Fruit fly (Drosophila melanogaster) whole organism, embryonic: Measurements from ENCODE around the gene CG33307.

Experiments
- Atf-2 ChIP-seq: fragments of 200-800 bp; sonication (Bioruptor generic); optimal IDR thresholded peaks from 2 replicates; lab custom pipeline; 2016; ENCODE audit warnings: missing biosample characterization, missing genetic modification characterization
- CG10959 ChIP-seq: fragments of 200-800 bp; sonication (Bioruptor generic); IDR thresholded peaks from 2 replicates; pipeline ENCODE4 v1.3.6; 2022; ENCODE audit warnings: missing biosample characterization, missing genetic modification characterization
- CG11093 ChIP-seq: fragments of 200-800 bp; sonication (Bioruptor generic); IDR thresholded peaks from 3 replicates; pipeline ENCODE4 v1.3.6; 2022; ENCODE audit warnings: missing biosample characterization, missing genetic modification characterization
- CG12155 ChIP-seq: fragments of 200-800 bp; sonication (Bioruptor generic); optimal IDR thresholded peaks from 3 replicates; lab custom pipeline; 2016; ENCODE audit warnings: missing biosample characterization, missing genetic modification characterization
- CG12236 ChIP-seq: fragments of 200-800 bp; sonication (Bioruptor generic); optimal IDR thresholded peaks from 2 replicates; lab custom pipeline; 2016; ENCODE audit warnings: missing biosample characterization, missing genetic modification characterization
- CG12744 ChIP-seq: fragments of 200-800 bp; sonication (Bioruptor generic); optimal IDR thresholded peaks from 2 replicates; lab custom pipeline; 2016; ENCODE audit warnings: missing biosample characterization, missing genetic modification characterization
- CG13894 ChIP-seq: fragments of 200-800 bp; sonication (Bioruptor generic); optimal IDR thresholded peaks from 3 replicates; lab custom pipeline; 2018; ENCODE audit warnings: missing biosample characterization, mild to moderate bottlenecking, missing genetic modification characterization, moderate library complexity
- CG1602 ChIP-seq: fragments of 200-800 bp; sonication (Bioruptor generic); optimal IDR thresholded peaks from 3 replicates; lab custom pipeline; 2016; ENCODE audit warnings: missing biosample characterization, missing genetic modification characterization
- CG17328 ChIP-seq: fragments of 200-800 bp; sonication (Bioruptor generic); IDR thresholded peaks from 2 replicates; pipeline ENCODE4 v1.3.6; 2022; ENCODE audit warnings: missing biosample characterization, missing genetic modification characterization
- CG17361 ChIP-seq: fragments of 200-800 bp; sonication (Bioruptor generic); IDR thresholded peaks from 3 replicates; pipeline ENCODE4 v1.3.6; 2022; ENCODE audit warnings: missing biosample characterization, missing genetic modification characterization
- CG17829 ChIP-seq: fragments of 200-800 bp; optimal IDR thresholded peaks from 2 replicates; lab custom pipeline; 2019; ENCODE audit warnings: missing biosample characterization, mild to moderate bottlenecking, missing genetic modification characterization, moderate library complexity
- CG17912 ChIP-seq: fragments of 200-800 bp; sonication (Bioruptor generic); optimal IDR thresholded peaks from 2 replicates; lab custom pipeline; 2018; ENCODE audit warnings: missing biosample characterization, mild to moderate bottlenecking, missing genetic modification characterization
- CG18476 ChIP-seq: fragments of 200-800 bp; sonication (Bioruptor generic); optimal IDR thresholded peaks from 2 replicates; lab custom pipeline; 2016; ENCODE audit warnings: missing biosample characterization, mild to moderate bottlenecking, missing genetic modification characterization
- CG18619 ChIP-seq: fragments of 200-800 bp; sonication (Bioruptor generic); optimal IDR thresholded peaks from 3 replicates; lab custom pipeline; 2017; ENCODE audit warnings: missing biosample characterization, mild to moderate bottlenecking, missing genetic modification characterization
- CG2712 ChIP-seq: fragments of 200-800 bp; optimal IDR thresholded peaks from 3 replicates; lab custom pipeline; 2019; ENCODE audit warnings: missing biosample characterization, mild to moderate bottlenecking, missing genetic modification characterization, moderate library complexity
- CG32532 ChIP-seq: fragments of 200-800 bp; sonication (Bioruptor generic); IDR thresholded peaks from 2 replicates; pipeline ENCODE4 v1.3.6; 2022; ENCODE audit warnings: missing biosample characterization, missing genetic modification characterization
- CG3726 ChIP-seq: fragments of 200-800 bp; sonication (Bioruptor generic); IDR thresholded peaks from 3 replicates; pipeline ENCODE4, ENCODE4 v1.3.6; 2022; ENCODE audit warnings: missing biosample characterization, missing genetic modification characterization
- CG4328 ChIP-seq: fragments of 200-800 bp; sonication (Bioruptor generic); optimal IDR thresholded peaks from 3 replicates; lab custom pipeline; 2017; ENCODE audit warnings: missing biosample characterization, missing genetic modification reagents, missing genetic modification characterization
- CG8924 ChIP-seq: fragments of 200-800 bp; optimal IDR thresholded peaks from 3 replicates; lab custom pipeline; 2019; ENCODE audit warnings: missing biosample characterization, mild to moderate bottlenecking, missing genetic modification characterization, moderate library complexity
- CG8944 ChIP-seq: fragments of 200-800 bp; sonication (Bioruptor generic); optimal IDR thresholded peaks from 3 replicates; lab custom pipeline; 2016; ENCODE audit warnings: missing biosample characterization, missing genetic modification characterization
- Dbx ChIP-seq: fragments of 200-800 bp; sonication (Bioruptor generic); IDR thresholded peaks from 3 replicates; pipeline ENCODE4 v1.3.6; 2022; ENCODE audit warnings: missing biosample characterization, missing genetic modification characterization
- Deaf1 ChIP-seq: fragments of 200-800 bp; optimal IDR thresholded peaks from 3 replicates; lab custom pipeline; 2019; ENCODE audit warnings: missing biosample characterization, mild to moderate bottlenecking, missing genetic modification characterization, moderate library complexity
- Dek ChIP-seq: fragments of 200-800 bp; sonication (Bioruptor generic); optimal IDR thresholded peaks from 3 replicates; lab custom pipeline; 2019; ENCODE audit warnings: missing biosample characterization, mild to moderate bottlenecking, missing genetic modification characterization, moderate library complexity
- Dll ChIP-seq: fragments of 200-800 bp; sonication (Bioruptor generic); IDR thresholded peaks from 4 replicates; pipeline ENCODE4 v1.3.6; 2022; ENCODE audit warnings: missing biosample characterization, missing genetic modification characterization; ENCODE audit not compliant: partially characterized antibody
- Dp ChIP-seq: fragments of 200-800 bp; sonication (Bioruptor generic); optimal IDR thresholded peaks from 2 replicates; lab custom pipeline; 2018; ENCODE audit warnings: missing biosample characterization, mild to moderate bottlenecking, missing genetic modification characterization, moderate library complexity
- Gsc ChIP-seq: fragments of 200-800 bp; sonication (Bioruptor generic); IDR thresholded peaks from 2 replicates; pipeline ENCODE4 v1.3.6; 2022; ENCODE audit warnings: missing biosample characterization, missing genetic modification characterization
- HmgD ChIP-seq: fragments of 200-800 bp; sonication (Bioruptor generic); optimal IDR thresholded peaks from 3 replicates; lab custom pipeline; 2016; ENCODE audit warnings: missing biosample characterization, missing genetic modification characterization
- Hmr ChIP-seq: fragments of 200-800 bp; sonication (Bioruptor generic); optimal IDR thresholded peaks from 3 replicates; lab custom pipeline; 2017; ENCODE audit warnings: mild to moderate bottlenecking, missing biosample characterization, missing genetic modification reagents, missing genetic modification characterization
- Mad ChIP-seq: fragments of 200-800 bp; sonication (Bioruptor generic); optimal IDR thresholded peaks from 2 replicates; lab custom pipeline; 2016; ENCODE audit warnings: missing biosample characterization, missing genetic modification characterization
- Meics ChIP-seq: fragments of 200-800 bp; sonication (Bioruptor generic); optimal IDR thresholded peaks from 2 replicates; lab custom pipeline; 2017; ENCODE audit warnings: missing biosample characterization, mild to moderate bottlenecking, missing genetic modification characterization
- NC2β ChIP-seq: fragments of 200-800 bp; sonication (Bioruptor generic); optimal IDR thresholded peaks from 2 replicates; lab custom pipeline; 2016; ENCODE audit warnings: missing biosample characterization, missing genetic modification characterization
- NFAT ChIP-seq: fragments of 200-800 bp; sonication (Bioruptor generic); IDR thresholded peaks from 2 replicates; pipeline ENCODE4 v1.3.6; 2022; ENCODE audit warnings: missing biosample characterization, missing genetic modification characterization
- Ravus ChIP-seq: fragments of 200-800 bp; sonication (Bioruptor generic); IDR thresholded peaks from 2 replicates; pipeline ENCODE4 v1.3.6; 2022; ENCODE audit warnings: missing biosample characterization, missing genetic modification characterization
- Spps ChIP-seq: fragments of 200-800 bp; sonication (Bioruptor generic); optimal IDR thresholded peaks from 2 replicates; lab custom pipeline; 2018; ENCODE audit warnings: missing biosample characterization, mild to moderate bottlenecking, missing genetic modification characterization
- aop ChIP-seq: fragments of 200-800 bp; sonication (Bioruptor generic); IDR thresholded peaks from 2 replicates; pipeline ENCODE4 v1.3.6; 2022; ENCODE audit warnings: missing biosample characterization, missing genetic modification characterization
- bigmax ChIP-seq: fragments of 200-800 bp; sonication (Bioruptor generic); optimal IDR thresholded peaks from 2 replicates; lab custom pipeline; 2018; ENCODE audit warnings: missing biosample characterization, mild to moderate bottlenecking, missing genetic modification characterization
- chif ChIP-seq, 2 experiments: fragments of 200-800 bp; sonication (Bioruptor generic); optimal IDR thresholded peaks; 3 replicates each; lab custom pipeline; 2016; ENCODE audit warnings: missing biosample characterization in 2 of 2, missing genetic modification characterization in 2 of 2
- cwo ChIP-seq: fragments of 200-800 bp; sonication (Bioruptor generic); optimal IDR thresholded peaks from 3 replicates; lab custom pipeline; 2017; ENCODE audit warnings: missing biosample characterization, missing genetic modification characterization, mild to moderate bottlenecking, moderate library complexity, missing genetic modification reagents
- dimm ChIP-seq: fragments of 200-800 bp; sonication (Bioruptor generic); IDR thresholded peaks from 2 replicates; pipeline ENCODE4 v1.3.6; 2022; ENCODE audit warnings: missing biosample characterization, missing genetic modification characterization
- ems ChIP-seq: fragments of 200-800 bp; sonication (Bioruptor generic); optimal IDR thresholded peaks from 3 replicates; lab custom pipeline; 2016; ENCODE audit warnings: missing biosample characterization, missing genetic modification characterization
- fd96Cb ChIP-seq: fragments of 200-800 bp; sonication (Bioruptor generic); optimal IDR thresholded peaks from 2 replicates; lab custom pipeline; 2018; ENCODE audit warnings: missing biosample characterization, mild to moderate bottlenecking, missing genetic modification characterization, moderate library complexity
- hkb ChIP-seq, 2 experiments: fragments of 200-800 bp in 1 of 2; fragments of >200 bp in 1 of 2; sonication (Bioruptor generic) in 1 of 2; IDR thresholded peaks in 1 of 2; optimal IDR thresholded peaks in 1 of 2; 2 replicates each; pipeline versions ENCODE4 v1.3.6 to Lab custom; 2017 to 2022; ENCODE audit warnings: missing biosample characterization in 1 of 2, missing genetic modification characterization in 1 of 2
- knrl ChIP-seq: fragments of 200-800 bp; sonication (Bioruptor generic); IDR thresholded peaks from 3 replicates; pipeline ENCODE4 v1.3.6; 2022; ENCODE audit warnings: missing biosample characterization, missing genetic modification characterization; ENCODE audit not compliant: partially characterized antibody
- lbe ChIP-seq: fragments of 200-800 bp; sonication (Bioruptor generic); optimal IDR thresholded peaks from 2 replicates; lab custom pipeline; 2016; ENCODE audit warnings: missing biosample characterization, mild to moderate bottlenecking, missing genetic modification characterization
- lmd ChIP-seq: fragments of 200-800 bp; sonication (Bioruptor generic); IDR thresholded peaks from 2 replicates; pipeline ENCODE4 v1.3.6; 2022; ENCODE audit warnings: missing biosample characterization, missing genetic modification characterization
- pnt ChIP-seq: fragments of 200-800 bp; sonication (Bioruptor generic); optimal IDR thresholded peaks from 3 replicates; lab custom pipeline; 2016; ENCODE audit warnings: missing biosample characterization, missing genetic modification characterization
- ranshi ChIP-seq: fragments of 200-800 bp; sonication (Bioruptor generic); IDR thresholded peaks from 2 replicates; pipeline ENCODE4 v1.3.6; 2022; ENCODE audit warnings: missing biosample characterization, missing genetic modification characterization
- tgo ChIP-seq: fragments of 200-800 bp; sonication (Bioruptor generic); IDR thresholded peaks from 3 replicates; pipeline ENCODE4 v1.3.6; 2022; ENCODE audit warnings: missing biosample characterization, missing genetic modification characterization
- tio ChIP-seq: fragments of 200-800 bp; sonication (Bioruptor generic); optimal IDR thresholded peaks from 2 replicates; lab custom pipeline; 2017; ENCODE audit warnings: missing biosample characterization, missing genetic modification characterization, inconsistent platforms
- vfl ChIP-seq: fragments of 200-800 bp; sonication (Bioruptor generic); optimal IDR thresholded peaks from 2 replicates; lab custom pipeline; 2016; ENCODE audit warnings: missing biosample characterization, missing genetic modification characterization
- zf30C ChIP-seq: fragments of 200-800 bp; sonication (Bioruptor generic); optimal IDR thresholded peaks from 3 replicates; lab custom pipeline; 2018; ENCODE audit warnings: missing biosample characterization, mild to moderate bottlenecking, missing genetic modification characterization

The CG33307 gene

dm6 chr2L:13839744-13840151 is 1.6 kb downstream of the CG33307 start (continued):
- TF ChIP-seq HmgD (GFP tag; lab: Kevin White, UChicago), result no peak
- no peak for TF ChIP-seq Gsc (GFP tag; lab: Robert Waterston, UW)
- no peak for TF ChIP-seq aop (GFP tag; lab: Robert Waterston, UW)
- peak; percentile 66 for TF ChIP-seq CG12744 (GFP tag; lab: Kevin White, UChicago)
- peak; percentile 13 for TF ChIP-seq vfl (GFP tag; lab: Kevin White, UChicago)
- peak; percentile 74 for TF ChIP-seq Hmr (GFP tag; lab: Kevin White, UChicago)
- peak; percentile 63 for TF ChIP-seq pnt
- no peak for TF ChIP-seq Dll
- peak; percentile 70 for TF ChIP-seq cwo (GFP tag; lab: Kevin White, UChicago)
- peak; percentile 70 for TF ChIP-seq Deaf1 (tag; lab: Kevin White, UChicago)
- TF ChIP-seq CG8924 (tag; lab: Kevin White, UChicago), result peak; percentile 89
- peak; percentile 52; the same call in 1 of the 2 replicates for TF ChIP-seq dimm
- peak; percentile 83 for TF ChIP-seq fd96Cb (tag; lab: Kevin White, UChicago)
- TF ChIP-seq CG32532 (GFP tag; lab: Robert Waterston, UW), result peak; percentile 66; the same call in 1 of the 2 replicates
- peak; percentile 43 for TF ChIP-seq CG4328 (GFP tag; lab: Kevin White, UChicago)
- peak; percentile 81 for TF ChIP-seq lbe (GFP tag; lab: Kevin White, UChicago)
- TF ChIP-seq CG18476 (GFP tag; lab: Kevin White, UChicago), result peak; percentile 63
- TF ChIP-seq hkb (optimal IDR thresholded peaks at IDR 0.05; lab: Kevin White, UChicago), result no peak
- TF ChIP-seq hkb (GFP tag; IDR thresholded peaks at IDR 0.05; lab: Robert Waterston, UW), result peak; percentile 90
- peak; percentile 84 for TF ChIP-seq CG12155
- TF ChIP-seq CG2712 (tag; lab: Kevin White, UChicago), result peak; percentile 85
- peak; percentile 84 for TF ChIP-seq CG17829 (tag; lab: Kevin White, UChicago)
- TF ChIP-seq Ravus (GFP tag; lab: Robert Waterston, UW), result peak; percentile 48
- TF ChIP-seq bigmax (GFP tag; lab: Kevin White, UChicago), result no peak
- TF ChIP-seq CG12236 (GFP tag; lab: Kevin White, UChicago), result peak; percentile 37
- TF ChIP-seq Spps (tag; lab: Kevin White, UChicago), result peak; percentile 61
- peak; percentile 40 for TF ChIP-seq ems
- TF ChIP-seq CG3726 (GFP tag; lab: Robert Waterston, UW), result 0 out of 3 replicates have a peak, but pooled peaks have one; percentile 71
- TF ChIP-seq CG10959 (GFP tag; lab: Robert Waterston, UW), result peak; percentile 36; the same call in 1 of the 2 replicates
- no peak for TF ChIP-seq CG13894 (tag; lab: Kevin White, UChicago)
- TF ChIP-seq ranshi (GFP tag; lab: Robert Waterston, UW), result peak; percentile 70
- TF ChIP-seq CG8944 (GFP tag; lab: Kevin White, UChicago), result peak; percentile 58
- TF ChIP-seq knrl (GFP tag; lab: Robert Waterston, UW), result no peak
- peak; percentile 56; the same call in 1 of the 3 replicates for TF ChIP-seq CG11093
- TF ChIP-seq Dek (tag; lab: Kevin White, UChicago), result peak; percentile 74
- peak; percentile 77 to 82 for TF ChIP-seq chif (GFP tag; optimal IDR thresholded peaks at IDR 0.05; lab: Kevin White, UChicago)
- peak; percentile 82 for TF ChIP-seq CG1602 (GFP tag; lab: Kevin White, UChicago)
- TF ChIP-seq CG18619, result peak; percentile 82
- peak; percentile 86 for TF ChIP-seq Atf-2 (GFP tag; lab: Kevin White, UChicago)
- TF ChIP-seq CG17912 (GFP tag; lab: Kevin White, UChicago), result no peak
- peak; percentile 66 for TF ChIP-seq Mad (GFP tag; lab: Kevin White, UChicago)
- peak; percentile 79 for TF ChIP-seq CG17328
- peak; percentile 81 for TF ChIP-seq lmd (GFP tag; lab: Robert Waterston, UW)
- TF ChIP-seq Dp, result no peak
- TF ChIP-seq tio, result peak; percentile 69
- 0 out of 2 replicates have a peak, but pooled peaks have one; percentile 3 for TF ChIP-seq NFAT (GFP tag; lab: Robert Waterston, UW)
- TF ChIP-seq CG17361, result peak; percentile 89
- TF ChIP-seq NC2β, result peak; percentile 60
- TF ChIP-seq Meics (GFP tag; lab: Kevin White, UChicago), result peak; percentile 79
- peak; percentile 73 for TF ChIP-seq Dbx (GFP tag; lab: Robert Waterston, UW)
- TF ChIP-seq zf30C (GFP tag; lab: Kevin White, UChicago), result peak; percentile 18
- peak; percentile 80 for TF ChIP-seq tgo (GFP tag; lab: Robert Waterston, UW)
